Worm (Caenorhabditis elegans) whole organism, L4 larva: Measurements from ENCODE around the gene srx-41.

Source experiments
- D1046.2 ChIP-seq: fragments of 200-800 bp; sonication (Bioruptor generic); IDR thresholded peaks from 2 replicates; pipeline ENCODE4 v1.3.6; 2022; ENCODE audit warnings: missing genetic modification characterization, missing compliant biosample characterization
- F37D6.2 ChIP-seq: sonication (generic microtip); optimal IDR thresholded peaks from 2 replicates; lab custom pipeline; 2016; ENCODE audit warnings: mild to moderate bottlenecking, missing genetic modification characterization, missing compliant biosample characterization
- F44E2.7 ChIP-seq: fragments of 200-800 bp; sonication (Bioruptor generic); IDR thresholded peaks from 2 replicates; pipeline ENCODE4 v2.1.2; 2022; ENCODE audit warnings: missing genetic modification characterization, missing compliant biosample characterization
- F49E8.2 ChIP-seq: sonication (generic microtip); optimal IDR thresholded peaks from 2 replicates; lab custom pipeline; 2016; ENCODE audit warnings: missing compliant biosample characterization, mild to moderate bottlenecking, missing genetic modification characterization, borderline replicate concordance
- R02D3.7 ChIP-seq: fragments of 150-350 bp; sonication (generic microtip); optimal IDR thresholded peaks from 3 replicates; lab custom pipeline; 2014; ENCODE audit warnings: missing biosample characterization, missing genetic modification characterization
- T26A8.4 ChIP-seq: fragments of 200-800 bp; sonication (Bioruptor generic); IDR thresholded peaks from 2 replicates; pipeline ENCODE4 v1.3.6; 2022; ENCODE audit warnings: missing genetic modification characterization, missing compliant biosample characterization
- ZK546.5 ChIP-seq, 2 experiments: sonication (generic microtip); optimal IDR thresholded peaks; 2 replicates each; lab custom pipeline; 2017; ENCODE audit warnings: missing biosample characterization in 2 of 2, missing genetic modification characterization in 2 of 2
- aha-1 ChIP-seq: fragments of 150-350 bp; peaks from one replicate; lab custom pipeline; 2014; ENCODE audit warnings: missing biosample characterization, missing genetic modification characterization
- aly-2 ChIP-seq: sonication (generic microtip); optimal IDR thresholded peaks from 2 replicates; lab custom pipeline; 2018; ENCODE audit warnings: missing biosample characterization, missing genetic modification characterization
- attf-4 ChIP-seq: sonication (generic microtip); optimal IDR thresholded peaks from 3 replicates; lab custom pipeline; 2017; ENCODE audit warnings: missing biosample characterization, missing genetic modification characterization
- ceh-20 ChIP-seq: fragments of 200-800 bp; sonication (Bioruptor generic); IDR thresholded peaks from 2 replicates; pipeline ENCODE4 v1.3.6; 2022; ENCODE audit warnings: missing genetic modification reagents, missing genetic modification characterization, missing compliant biosample characterization
- ceh-82 ChIP-seq: sonication (generic microtip); optimal IDR thresholded peaks from 2 replicates; lab custom pipeline; 2017; ENCODE audit warnings: missing biosample characterization, missing genetic modification characterization
- ces-1 ChIP-seq: fragments of 150-350 bp; sonication (generic microtip); optimal IDR thresholded peaks from 4 replicates; lab custom pipeline; 2014; ENCODE audit warnings: missing biosample characterization, missing genetic modification reagents, missing genetic modification characterization
- cey-2 ChIP-seq: sonication (generic microtip); optimal IDR thresholded peaks from 3 replicates; lab custom pipeline; 2017; ENCODE audit warnings: missing genetic modification characterization, mild to moderate bottlenecking, missing compliant biosample characterization, antibody characterized with exemption, borderline replicate concordance; ENCODE audit not compliant: insufficient read depth
- ctbp-1 ChIP-seq: fragments of 200-800 bp; sonication (Bioruptor generic); IDR thresholded peaks from 2 replicates; pipeline ENCODE4 v1.3.6; 2022; ENCODE audit warnings: missing genetic modification reagents, missing genetic modification characterization, missing compliant biosample characterization
- daf-16 ChIP-seq, 3 experiments: sonication (generic microtip); optimal IDR thresholded peaks; 2 replicates each; lab custom pipeline; 2016 to 2017; ENCODE audit warnings: missing genetic modification characterization in 3 of 3, missing genetic modification reagents in 3 of 3, mild to moderate bottlenecking in 2 of 3, missing compliant biosample characterization in 2 of 3, missing biosample characterization in 1 of 3, moderate library complexity in 1 of 3
- daf-8 ChIP-seq: fragments of 200-800 bp; sonication (Bioruptor generic); IDR thresholded peaks from 2 replicates; pipeline ENCODE4 v1.3.6; 2022; ENCODE audit warnings: missing genetic modification characterization, missing compliant biosample characterization
- dmd-8 ChIP-seq: fragments of 200-800 bp; sonication (Bioruptor generic); IDR thresholded peaks from 2 replicates; pipeline ENCODE4 v1.3.6; 2022; ENCODE audit warnings: missing genetic modification characterization, missing compliant biosample characterization
- egl-43 ChIP-seq: fragments of 200-800 bp; sonication (Bioruptor generic); IDR thresholded peaks from 2 replicates; pipeline ENCODE4 v1.3.6; 2022; ENCODE audit warnings: missing genetic modification reagents, missing genetic modification characterization, missing compliant biosample characterization
- fos-1 ChIP-seq: fragments of 150-350 bp; optimal IDR thresholded peaks from 2 replicates; lab custom pipeline; 2014; ENCODE audit warnings: missing biosample characterization, missing genetic modification characterization
- hlh-11 ChIP-seq: fragments of 200-800 bp; sonication (Bioruptor generic); optimal IDR thresholded peaks from 2 replicates; lab custom pipeline; 2018; ENCODE audit warnings: mild to moderate bottlenecking, missing genetic modification characterization, missing compliant biosample characterization
- lin-1 ChIP-seq: fragments of 200-800 bp; sonication (Bioruptor generic); IDR thresholded peaks from 2 replicates; pipeline ENCODE4 v1.3.6; 2022; ENCODE audit warnings: missing genetic modification reagents, missing genetic modification characterization, missing compliant biosample characterization
- lin-13 ChIP-seq: fragments of 150-350 bp; optimal IDR thresholded peaks from 2 replicates; lab custom pipeline; 2014; ENCODE audit warnings: missing biosample characterization, missing genetic modification reagents, missing genetic modification characterization
- lin-15B ChIP-seq: fragments of 150-350 bp; sonication (generic microtip); optimal IDR thresholded peaks from 3 replicates; lab custom pipeline; 2014; ENCODE audit warnings: missing biosample characterization, missing genetic modification characterization
- lin-29 ChIP-seq: fragments of 200-800 bp; sonication (Bioruptor generic); IDR thresholded peaks from 2 replicates; pipeline ENCODE4 v1.3.6; 2022; ENCODE audit warnings: missing genetic modification reagents, missing genetic modification characterization, missing compliant biosample characterization
- lin-39 ChIP-seq: fragments of 150-350 bp; optimal IDR thresholded peaks from 2 replicates; lab custom pipeline; 2014; ENCODE audit warnings: missing biosample characterization, missing genetic modification reagents, missing genetic modification characterization
- lsy-2 ChIP-seq, 2 experiments: fragments of 150-350 bp in 1 of 2; sonication (generic microtip) in 1 of 2; optimal IDR thresholded peaks; 2 replicates each; lab custom pipeline; 2014 to 2017; ENCODE audit warnings: missing biosample characterization in 2 of 2, missing genetic modification characterization in 2 of 2
- mdl-1 ChIP-seq, 2 experiments: fragments of 150-350 bp in 1 of 2; sonication (generic microtip) in 1 of 2; optimal IDR thresholded peaks; 2 replicates each; lab custom pipeline; 2014 to 2017; ENCODE audit warnings: missing biosample characterization in 2 of 2, missing genetic modification characterization in 2 of 2
- mxl-3 ChIP-seq: fragments of 200-800 bp; sonication (Bioruptor generic); optimal IDR thresholded peaks from 2 replicates; lab custom pipeline; 2018; ENCODE audit warnings: mild to moderate bottlenecking, missing genetic modification characterization, missing compliant biosample characterization
- nhr-102 ChIP-seq: sonication (generic microtip); optimal IDR thresholded peaks from 2 replicates; lab custom pipeline; 2016; ENCODE audit warnings: mild to moderate bottlenecking, missing genetic modification characterization, moderate library complexity, missing compliant biosample characterization
- nhr-11 ChIP-seq: fragments of 150-350 bp; optimal IDR thresholded peaks from 2 replicates; lab custom pipeline; 2014; ENCODE audit warnings: missing biosample characterization, missing genetic modification characterization
- nhr-25 ChIP-seq: sonication (generic microtip); optimal IDR thresholded peaks from 2 replicates; lab custom pipeline; 2017; ENCODE audit warnings: missing genetic modification characterization, mild to moderate bottlenecking, missing compliant biosample characterization, antibody characterized with exemption, moderate library complexity, borderline replicate concordance; ENCODE audit not compliant: insufficient read depth
- nhr-41 ChIP-seq: fragments of 200-800 bp; sonication (Bioruptor generic); IDR thresholded peaks from 2 replicates; pipeline ENCODE4 v1.3.6; 2022; ENCODE audit warnings: missing genetic modification reagents, missing genetic modification characterization, missing compliant biosample characterization
- nhr-48 ChIP-seq: sonication (generic microtip); optimal IDR thresholded peaks from 2 replicates; lab custom pipeline; 2016; ENCODE audit warnings: mild to moderate bottlenecking, missing genetic modification characterization, missing compliant biosample characterization
- nhr-6 ChIP-seq: fragments of 150-350 bp; optimal IDR thresholded peaks from 2 replicates; lab custom pipeline; 2014; ENCODE audit warnings: missing biosample characterization, missing genetic modification characterization
- nhr-76 ChIP-seq: fragments of 150-350 bp; optimal IDR thresholded peaks from 2 replicates; lab custom pipeline; 2014; ENCODE audit warnings: missing biosample characterization, missing genetic modification characterization
- nhr-77 ChIP-seq: fragments of 150-350 bp; optimal IDR thresholded peaks from 2 replicates; lab custom pipeline; 2014; ENCODE audit warnings: missing biosample characterization, missing genetic modification characterization
- pha-4 ChIP-seq, 2 experiments: fragments of 150-350 bp in 1 of 2; fragments of 200-800 bp in 1 of 2; sonication (Bioruptor generic) in 1 of 2; IDR thresholded peaks in 1 of 2; optimal IDR thresholded peaks in 1 of 2; 2 replicates each; pipeline versions ENCODE4 v1.3.6 to Lab custom; 2014 to 2022; ENCODE audit warnings: missing genetic modification characterization in 2 of 2, missing genetic modification reagents in 2 of 2, missing biosample characterization in 1 of 2, missing compliant biosample characterization in 1 of 2
- snpc-1.2 ChIP-seq: fragments of 200-800 bp; sonication (Bioruptor generic); IDR thresholded peaks from 2 replicates; pipeline ENCODE4 v1.3.6; 2022; ENCODE audit warnings: missing genetic modification reagents, missing genetic modification characterization, missing compliant biosample characterization
- spr-3 ChIP-seq: fragments of 200-800 bp; sonication (Bioruptor generic); optimal IDR thresholded peaks from 2 replicates; lab custom pipeline; 2018; ENCODE audit warnings: mild to moderate bottlenecking, missing genetic modification characterization, missing compliant biosample characterization
- tra-1 ChIP-seq: fragments of 200-800 bp; sonication (Bioruptor generic); IDR thresholded peaks from 2 replicates; pipeline ENCODE4 v1.3.6; 2022; ENCODE audit warnings: missing genetic modification reagents, missing genetic modification characterization, missing compliant biosample characterization
- unc-62 ChIP-seq, 3 experiments: fragments of 150-350 bp in 1 of 3; sonication (generic microtip); optimal IDR thresholded peaks in 2 of 3; peaks in 1 of 3; 1 replicate in 1 of 3; 2 replicates in 2 of 3; lab custom pipeline; 2014 to 2017; ENCODE audit warnings: missing biosample characterization in 3 of 3, missing genetic modification characterization in 3 of 3, missing genetic modification reagents in 3 of 3, missing genotype in 1 of 3
- zag-1 ChIP-seq: fragments of 150-350 bp; optimal IDR thresholded peaks from 2 replicates; lab custom pipeline; 2014; ENCODE audit warnings: missing biosample characterization, missing genetic modification characterization
- zfp-3 ChIP-seq: fragments of 200-800 bp; sonication (Bioruptor generic); conservative IDR thresholded peaks from 2 replicates; pipeline ENCODE4 v1.3.6; 2022; ENCODE audit warnings: missing genetic modification reagents, missing genetic modification characterization, missing compliant biosample characterization
- zip-11 ChIP-seq: fragments of 200-800 bp; sonication (Bioruptor generic); IDR thresholded peaks from 2 replicates; pipeline ENCODE4 v1.3.6; 2022; ENCODE audit warnings: missing genetic modification characterization, missing compliant biosample characterization
- ztf-11 ChIP-seq: fragments of 150-350 bp; optimal IDR thresholded peaks from 2 replicates; lab custom pipeline; 2014; ENCODE audit warnings: missing biosample characterization, missing genetic modification characterization

The srx-41 gene

ce11 chrV:3637086-3637485, at the start of gene srx-41:
Gene srx-41 (minus strand): TSS chrV:3637186.
- no peak for TF ChIP-seq R02D3.7
- TF ChIP-seq nhr-77 (tag; lab: Kevin White, UChicago): no peak
- TF ChIP-seq, all 104 proteins: peak for 0

- no peak for TF ChIP-seq ceh-82 (tag; lab: Kevin White, UChicago)
Observed at ce11 chrV:3686292-3686691, 49.3 kb upstream of the srx-41 start.

- no peak for TF ChIP-seq daf-8 (GFP tag; lab: Robert Waterston, UW)
- TF ChIP-seq nhr-76 (tag; lab: Kevin White, UChicago): no peak
- TF ChIP-seq cey-2 (tag; lab: Kevin White, UChicago): no peak
- no peak for TF ChIP-seq mdl-1 (tag; optimal IDR thresholded peaks at IDR 0.05; lab: Kevin White, UChicago)
- TF ChIP-seq T26A8.4 (GFP tag; lab: Robert Waterston, UW): no peak
- no peak for TF ChIP-seq ceh-20 (GFP tag; lab: Robert Waterston, UW)
- no peak for TF ChIP-seq ces-1
- TF ChIP-seq nhr-102 (tag; lab: Kevin White, UChicago): no peak
- peak; percentile 38 for TF ChIP-seq nhr-6 (tag; lab: Kevin White, UChicago)
- TF ChIP-seq ctbp-1 (GFP tag; lab: Robert Waterston, UW): no peak
- TF ChIP-seq daf-16 (GFP tag; optimal IDR thresholded peaks at IDR 0.05; lab: Kevin White, UChicago): peak; percentile 65 to 82
- TF ChIP-seq daf-16 (tag; optimal IDR thresholded peaks at IDR 0.05; lab: Kevin White, UChicago): peak; percentile 18
- TF ChIP-seq lin-15B (tag; lab: Kevin White, UChicago): no peak
- peak in 1 of 2 experiments; percentile 34 for TF ChIP-seq unc-62 (GFP tag; optimal IDR thresholded peaks at IDR 0.05 in 1 of 2; lab: Kevin White, UChicago)
- no peak for TF ChIP-seq unc-62 (tag; optimal IDR thresholded peaks at IDR 0.05; lab: Kevin White, UChicago)
- TF ChIP-seq snpc-1.2 (GFP tag; lab: Robert Waterston, UW): 0 out of 2 replicates have a peak, but pooled peaks have one; percentile 39
- TF ChIP-seq attf-4 (tag; lab: Kevin White, UChicago): no peak
- peak; percentile 76; the same call in 1 of the 2 replicates for TF ChIP-seq dmd-8 (GFP tag; lab: Robert Waterston, UW)
- TF ChIP-seq aha-1: peak; percentile 29
- TF ChIP-seq F44E2.7 (GFP tag; lab: Robert Waterston, UW): no peak
- TF ChIP-seq zip-11 (GFP tag; lab: Robert Waterston, UW): no peak
- peak; percentile 62; the same call in 1 of the 2 replicates for TF ChIP-seq D1046.2 (GFP tag; lab: Robert Waterston, UW)
- TF ChIP-seq hlh-11 (tag; lab: Kevin White, UChicago): peak; percentile 66
- TF ChIP-seq nhr-41 (GFP tag; lab: Robert Waterston, UW): peak; percentile 74; the same call in 1 of the 2 replicates
- no peak for TF ChIP-seq zag-1 (tag; lab: Kevin White, UChicago)
- TF ChIP-seq zfp-3 (GFP tag; lab: Robert Waterston, UW): peak; percentile 36
- TF ChIP-seq aly-2 (tag; lab: Kevin White, UChicago): no peak
- no peak for TF ChIP-seq nhr-77 (tag; lab: Kevin White, UChicago)
- TF ChIP-seq lin-39 (tag; lab: Kevin White, UChicago): no peak
- no peak for TF ChIP-seq lin-13
- no peak for TF ChIP-seq lin-1 (GFP tag; lab: Robert Waterston, UW)
- no peak for TF ChIP-seq ztf-11 (tag; lab: Kevin White, UChicago)
- TF ChIP-seq tra-1 (GFP tag; lab: Robert Waterston, UW): peak; percentile 76
- no peak for TF ChIP-seq lin-29
- TF ChIP-seq ZK546.5 (tag; optimal IDR thresholded peaks at IDR 0.05; lab: Kevin White, UChicago): no peak
- 0 out of 2 replicates have a peak, but pooled peaks have one; percentile 65 for TF ChIP-seq egl-43 (GFP tag; lab: Robert Waterston, UW)
- TF ChIP-seq nhr-11 (tag; lab: Kevin White, UChicago): no peak
- TF ChIP-seq mxl-3 (GFP tag; lab: Kevin White, UChicago): no peak
- no peak for TF ChIP-seq nhr-25
- no peak for TF ChIP-seq lsy-2 (tag; optimal IDR thresholded peaks at IDR 0.05; lab: Kevin White, UChicago)
- TF ChIP-seq nhr-48 (tag; lab: Kevin White, UChicago): no peak
- no peak for TF ChIP-seq F37D6.2
- TF ChIP-seq pha-4 (GFP tag; IDR thresholded peaks at IDR 0.05; lab: Robert Waterston, UW): peak; percentile 83; the same call in 1 of the 2 replicates
- no peak for TF ChIP-seq pha-4 (tag; optimal IDR thresholded peaks at IDR 0.05; lab: Kevin White, UChicago)
- TF ChIP-seq spr-3: no peak
- no peak for TF ChIP-seq F49E8.2
- no peak for TF ChIP-seq fos-1 (tag; lab: Kevin White, UChicago)
Observed at ce11 chrV:3685790-3686208, 48.8 kb upstream of the srx-41 start, which contains the start of gene W08A12.2. Gene W08A12.2 (minus strand): TSS chrV:3685892.
